Worm (Caenorhabditis elegans) whole organism, L3 larva: ENCODE data around the gene T28F3.8.
A peak's percentile ranks its signal among the peaks of the same experiment; 100 is the strongest.

ENCODE experiments used
- R02D3.7 ChIP-seq: fragments of 150-350 bp; optimal IDR thresholded peaks from 2 replicates; lab custom pipeline; 2014; ENCODE audit warnings: missing biosample characterization, missing genetic modification characterization
- ZK546.5 ChIP-seq: sonication (generic microtip); optimal IDR thresholded peaks from 2 replicates; lab custom pipeline; 2017; ENCODE audit warnings: missing biosample characterization, missing genetic modification characterization
- ama-1 ChIP-seq: fragments of 150-350 bp; optimal IDR thresholded peaks from 2 replicates; lab custom pipeline; 2018
- ceh-16 ChIP-seq: sonication (generic microtip); optimal IDR thresholded peaks from 2 replicates; lab custom pipeline; 2017; ENCODE audit warnings: missing biosample characterization, missing genetic modification characterization
- ceh-28 ChIP-seq: fragments of 150-350 bp; optimal IDR thresholded peaks from 2 replicates; lab custom pipeline; 2014; ENCODE audit warnings: missing biosample characterization, missing genetic modification reagents, missing genetic modification characterization
- ceh-82 ChIP-seq: fragments of 150-350 bp; optimal IDR thresholded peaks from 2 replicates; lab custom pipeline; 2014; ENCODE audit warnings: missing biosample characterization, missing genetic modification characterization
- daf-12 ChIP-seq: fragments of 150-350 bp; optimal IDR thresholded peaks from 2 replicates; lab custom pipeline; 2014; ENCODE audit warnings: missing biosample characterization, missing genetic modification reagents, missing genetic modification characterization
- egl-27 ChIP-seq: sonication (generic microtip); optimal IDR thresholded peaks from 4 replicates; lab custom pipeline; 2017; ENCODE audit warnings: missing biosample characterization, missing genetic modification reagents, missing genetic modification characterization
- egl-5 ChIP-seq: fragments of 150-350 bp; optimal IDR thresholded peaks from 2 replicates; lab custom pipeline; 2017; ENCODE audit warnings: missing biosample characterization, missing genetic modification reagents, missing genetic modification characterization, inconsistent platforms
- elt-1 ChIP-seq: fragments of 150-350 bp; optimal IDR thresholded peaks from 2 replicates; lab custom pipeline; 2014; ENCODE audit warnings: missing biosample characterization, missing genetic modification characterization
- elt-2 ChIP-seq: sonication (generic microtip); optimal IDR thresholded peaks from 2 replicates; lab custom pipeline; 2016; ENCODE audit warnings: missing genetic modification reagents, mild to moderate bottlenecking, missing genetic modification characterization, missing compliant biosample characterization
- fkh-10 ChIP-seq: sonication (generic microtip); optimal IDR thresholded peaks from 2 replicates; lab custom pipeline; 2017; ENCODE audit warnings: missing biosample characterization, missing genetic modification reagents, missing genetic modification characterization
- fkh-2 ChIP-seq: fragments of 150-350 bp; optimal IDR thresholded peaks from 2 replicates; lab custom pipeline; 2014; ENCODE audit warnings: missing biosample characterization, missing genetic modification reagents, missing genetic modification characterization
- fos-1 ChIP-seq: fragments of 150-350 bp; optimal IDR thresholded peaks from 2 replicates; lab custom pipeline; 2014; ENCODE audit warnings: missing biosample characterization, missing genetic modification characterization
- hmg-11 ChIP-seq: sonication (generic microtip); optimal IDR thresholded peaks from 2 replicates; lab custom pipeline; 2016; ENCODE audit warnings: missing genetic modification characterization, missing compliant biosample characterization
- jun-1 ChIP-seq: fragments of 150-350 bp; optimal IDR thresholded peaks from 2 replicates; lab custom pipeline; 2014; ENCODE audit warnings: missing biosample characterization, missing genetic modification reagents, missing genetic modification characterization
- lin-15B ChIP-seq: fragments of 150-350 bp; optimal IDR thresholded peaks from 2 replicates; lab custom pipeline; 2014; ENCODE audit warnings: missing biosample characterization, missing genetic modification characterization
- lin-39 ChIP-seq: fragments of 150-350 bp; optimal IDR thresholded peaks from 2 replicates; lab custom pipeline; 2018; ENCODE audit warnings: missing biosample characterization, missing genetic modification reagents, missing genetic modification characterization
- lsy-12 ChIP-seq: sonication (generic microtip); optimal IDR thresholded peaks from 2 replicates; lab custom pipeline; 2016; ENCODE audit warnings: mild to moderate bottlenecking, missing genetic modification characterization, missing compliant biosample characterization
- mml-1 ChIP-seq: fragments of 150-350 bp; sonication (generic microtip); optimal IDR thresholded peaks from 3 replicates; lab custom pipeline; 2014; ENCODE audit warnings: missing biosample characterization, missing genetic modification characterization
- nfya-1 ChIP-seq: sonication (generic microtip); optimal IDR thresholded peaks from 2 replicates; lab custom pipeline; 2017; ENCODE audit warnings: missing genetic modification characterization, mild to moderate bottlenecking, missing compliant biosample characterization, antibody characterized with exemption, moderate library complexity; ENCODE audit not compliant: insufficient read depth
- nhr-11 ChIP-seq: fragments of 150-350 bp; optimal IDR thresholded peaks from 2 replicates; lab custom pipeline; 2014; ENCODE audit warnings: missing biosample characterization, missing genetic modification characterization
- nhr-12 ChIP-seq: fragments of 150-350 bp; optimal IDR thresholded peaks from 2 replicates; lab custom pipeline; 2014; ENCODE audit warnings: missing biosample characterization, missing genetic modification characterization
- nhr-23 ChIP-seq: fragments of 150-350 bp; optimal IDR thresholded peaks from 2 replicates; lab custom pipeline; 2014; ENCODE audit warnings: missing biosample characterization, missing genetic modification reagents, missing genetic modification characterization
- nhr-237 ChIP-seq: fragments of 150-350 bp; optimal IDR thresholded peaks from 2 replicates; lab custom pipeline; 2014; ENCODE audit warnings: missing biosample characterization, missing genetic modification characterization
- nhr-25 ChIP-seq: sonication (generic microtip); optimal IDR thresholded peaks from 2 replicates; lab custom pipeline; 2017; ENCODE audit warnings: missing biosample characterization, missing genetic modification characterization
- nhr-43 ChIP-seq: sonication (generic microtip); optimal IDR thresholded peaks from 2 replicates; lab custom pipeline; 2016; ENCODE audit warnings: mild to moderate bottlenecking, missing genetic modification characterization, missing compliant biosample characterization; ENCODE audit not compliant: poor library complexity, severe bottlenecking
- nhr-76 ChIP-seq: fragments of 150-350 bp; sonication (generic microtip); optimal IDR thresholded peaks from 5 replicates; lab custom pipeline; 2014; ENCODE audit warnings: missing biosample characterization, missing genetic modification characterization
- nhr-77 ChIP-seq: fragments of 150-350 bp; optimal IDR thresholded peaks from 2 replicates; lab custom pipeline; 2014; ENCODE audit warnings: missing biosample characterization, missing genetic modification characterization
- pqm-1 ChIP-seq: fragments of 150-350 bp; optimal IDR thresholded peaks from 2 replicates; lab custom pipeline; 2017; ENCODE audit warnings: missing biosample characterization, missing genetic modification characterization, inconsistent platforms
- sea-2 ChIP-seq: fragments of 150-350 bp; sonication (generic microtip); optimal IDR thresholded peaks from 4 replicates; lab custom pipeline; 2014; ENCODE audit warnings: missing biosample characterization, missing genetic modification reagents, missing genetic modification characterization
- skn-1 ChIP-seq: fragments of 150-350 bp; optimal IDR thresholded peaks from 2 replicates; lab custom pipeline; 2014; ENCODE audit warnings: missing biosample characterization, missing genetic modification characterization
- tbx-2 ChIP-seq: sonication (generic microtip); optimal IDR thresholded peaks from 2 replicates; lab custom pipeline; 2016; ENCODE audit warnings: mild to moderate bottlenecking, missing genetic modification characterization, missing compliant biosample characterization
- unc-39 ChIP-seq: sonication (generic microtip); optimal IDR thresholded peaks from 4 replicates; lab custom pipeline; 2017; ENCODE audit warnings: missing biosample characterization, missing genetic modification characterization
- unc-62 ChIP-seq: fragments of 150-350 bp; sonication (generic microtip); optimal IDR thresholded peaks from 4 replicates; lab custom pipeline; 2014; ENCODE audit warnings: missing biosample characterization, missing genetic modification reagents, missing genetic modification characterization
- zag-1 ChIP-seq: fragments of 150-350 bp; optimal IDR thresholded peaks from 2 replicates; lab custom pipeline; 2014; ENCODE audit warnings: missing biosample characterization, missing genetic modification characterization

The T28F3.8 gene

ce11 chrIV:17311842-17312241 lies 4.7 kb upstream of the T28F3.8 start, which contains the start of gene snf-9:
Gene snf-9 (plus strand): TSS chrIV:17312142.
- TF ChIP-seq ceh-28 (tag; lab: Kevin White, UChicago) (no peak), nhr-77 (tag; lab: Kevin White, UChicago) (no peak), unc-39 (tag; lab: Kevin White, UChicago) (no peak), skn-1 (tag; lab: Kevin White, UChicago) (no peak), lsy-12 (tag; lab: Kevin White, UChicago) (no peak), daf-12 (tag; lab: Kevin White, UChicago) (no peak), egl-5 (tag; lab: Kevin White, UChicago) (no peak), pqm-1 (tag; lab: Kevin White, UChicago) (no peak), R02D3.7 (tag; lab: Kevin White, UChicago) (no peak), zag-1 (tag; lab: Kevin White, UChicago) (no peak), elt-2 (tag; lab: Kevin White, UChicago) (no peak), nhr-76 (tag; lab: Kevin White, UChicago) (no peak)

- TF ChIP-seq jun-1 (tag; lab: Kevin White, UChicago) (no peak), nhr-43 (tag; lab: Kevin White, UChicago) (no peak), unc-62 (GFP tag; lab: Kevin White, UChicago) (no peak), egl-5 (tag; lab: Kevin White, UChicago) (no peak), fkh-2 (tag; lab: Kevin White, UChicago) (no peak), ceh-28 (tag; lab: Kevin White, UChicago) (no peak), nhr-25 (no peak), nhr-77 (tag; lab: Kevin White, UChicago) (no peak), elt-1 (tag; lab: Kevin White, UChicago) (no peak), nhr-11 (tag; lab: Kevin White, UChicago) (no peak), skn-1 (tag; lab: Kevin White, UChicago) (no peak), nhr-237 (no peak), elt-2 (tag; lab: Kevin White, UChicago) (no peak), nhr-23 (tag; lab: Kevin White, UChicago) (no peak), egl-27 (no peak), ceh-16 (tag; lab: Kevin White, UChicago) (no peak)
These were observed 1.1 kb upstream of the T28F3.8 start, which contains the start of gene T28F3.9 for ce11 chrIV:17308211-17308610. Gene T28F3.9 (plus strand): TSS chrIV:17308511.

- TF ChIP-seq lin-15B (tag; lab: Kevin White, UChicago), result no peak
- no peak for TF ChIP-seq nfya-1 (tag; lab: Kevin White, UChicago)
- no peak for TF ChIP-seq nhr-12
- no peak for TF ChIP-seq egl-27
- no peak for TF ChIP-seq hmg-11 (tag; lab: Kevin White, UChicago)
- TF ChIP-seq fkh-10 (GFP tag; lab: Kevin White, UChicago), result no peak
- no peak for TF ChIP-seq mml-1 (tag; lab: Kevin White, UChicago)
- TF ChIP-seq, all 47 proteins: peak for 0
These were observed 5.2 kb downstream of the T28F3.8 start, which contains the start of gene ifta-2 for ce11 chrIV:17301933-17302332. Gene ifta-2 (minus strand): TSS chrIV:17302033.

ce11 chrIV:17294489-17294888 lies 12.6 kb downstream of the T28F3.8 start, which contains the start of gene T28F3.5:
Gene T28F3.5 (plus strand): TSS chrIV:17294789.
- TF ChIP-seq ceh-82 (tag; lab: Kevin White, UChicago) (no peak), ZK546.5 (tag; lab: Kevin White, UChicago) (no peak), mml-1 (tag; lab: Kevin White, UChicago) (no peak), zag-1 (tag; lab: Kevin White, UChicago) (no peak), tbx-2 (tag; lab: Kevin White, UChicago) (no peak), sea-2 (GFP tag; lab: Kevin White, UChicago) (no peak), nhr-77 (tag; lab: Kevin White, UChicago) (no peak), ama-1 (lab: Kevin White, UChicago) (no peak), hmg-11 (tag; lab: Kevin White, UChicago) (no peak), daf-12 (tag; lab: Kevin White, UChicago) (no peak)

- TF ChIP-seq lin-39 (tag; lab: Kevin White, UChicago) (peak; percentile 72), egl-5 (tag; lab: Kevin White, UChicago) (peak; percentile 71), lin-15B (tag; lab: Kevin White, UChicago) (peak; percentile 32), nhr-11 (tag; lab: Kevin White, UChicago) (no peak), hmg-11 (tag; lab: Kevin White, UChicago) (peak; percentile 40), fos-1 (tag; lab: Kevin White, UChicago) (no peak)
These were observed 13.4 kb downstream of the T28F3.8 start for ce11 chrIV:17293679-17294078.
